Worm (Caenorhabditis elegans) whole organism, L3 larva: Measurements from ENCODE around the gene Y59H11AM.4.
A peak's percentile ranks its signal among the peaks of the same experiment; 100 is the strongest.

ENCODE experiments used
- R02D3.7 ChIP-seq: fragments of 150-350 bp; optimal IDR thresholded peaks from 2 replicates; lab custom pipeline; 2014; ENCODE audit warnings: missing biosample characterization, missing genetic modification characterization
- ZK546.5 ChIP-seq: sonication (generic microtip); optimal IDR thresholded peaks from 2 replicates; lab custom pipeline; 2017; ENCODE audit warnings: missing biosample characterization, missing genetic modification characterization
- aly-2 ChIP-seq: fragments of 150-350 bp; optimal IDR thresholded peaks from 2 replicates; lab custom pipeline; 2014; ENCODE audit warnings: missing biosample characterization, missing genetic modification characterization
- ama-1 ChIP-seq: fragments of 150-350 bp; optimal IDR thresholded peaks from 2 replicates; lab custom pipeline; 2018
- ceh-16 ChIP-seq: sonication (generic microtip); optimal IDR thresholded peaks from 2 replicates; lab custom pipeline; 2017; ENCODE audit warnings: missing biosample characterization, missing genetic modification characterization
- ceh-9 ChIP-seq: sonication (generic microtip); optimal IDR thresholded peaks from 2 replicates; lab custom pipeline; 2018; ENCODE audit warnings: missing biosample characterization, missing genetic modification characterization
- daf-12 ChIP-seq: fragments of 150-350 bp; optimal IDR thresholded peaks from 2 replicates; lab custom pipeline; 2014; ENCODE audit warnings: missing biosample characterization, missing genetic modification reagents, missing genetic modification characterization
- egl-27 ChIP-seq: sonication (generic microtip); optimal IDR thresholded peaks from 4 replicates; lab custom pipeline; 2017; ENCODE audit warnings: missing biosample characterization, missing genetic modification reagents, missing genetic modification characterization
- elt-1 ChIP-seq: fragments of 150-350 bp; optimal IDR thresholded peaks from 2 replicates; lab custom pipeline; 2014; ENCODE audit warnings: missing biosample characterization, missing genetic modification characterization
- elt-2 ChIP-seq: sonication (generic microtip); optimal IDR thresholded peaks from 2 replicates; lab custom pipeline; 2016; ENCODE audit warnings: missing genetic modification reagents, mild to moderate bottlenecking, missing genetic modification characterization, missing compliant biosample characterization
- elt-3 ChIP-seq, 3 experiments: fragments of 150-350 bp in 1 of 3; sonication (generic microtip) in 2 of 3; optimal IDR thresholded peaks; 2 replicates in 2 of 3; 4 replicates in 1 of 3; lab custom pipeline; 2014 to 2017; ENCODE audit warnings: missing biosample characterization in 3 of 3, missing genetic modification characterization in 3 of 3
- eor-1 ChIP-seq, 2 experiments: fragments of 150-350 bp; optimal IDR thresholded peaks; 2 replicates each; lab custom pipeline; 2014 to 2018; ENCODE audit warnings: missing biosample characterization in 2 of 2, missing genetic modification characterization in 2 of 2
- fkh-10 ChIP-seq: sonication (generic microtip); optimal IDR thresholded peaks from 2 replicates; lab custom pipeline; 2017; ENCODE audit warnings: missing biosample characterization, missing genetic modification reagents, missing genetic modification characterization
- fos-1 ChIP-seq: fragments of 150-350 bp; optimal IDR thresholded peaks from 2 replicates; lab custom pipeline; 2014; ENCODE audit warnings: missing biosample characterization, missing genetic modification characterization
- hmg-11 ChIP-seq: sonication (generic microtip); optimal IDR thresholded peaks from 2 replicates; lab custom pipeline; 2016; ENCODE audit warnings: missing genetic modification characterization, missing compliant biosample characterization
- jun-1 ChIP-seq: fragments of 150-350 bp; optimal IDR thresholded peaks from 2 replicates; lab custom pipeline; 2014; ENCODE audit warnings: missing biosample characterization, missing genetic modification reagents, missing genetic modification characterization
- lsy-12 ChIP-seq: sonication (generic microtip); optimal IDR thresholded peaks from 2 replicates; lab custom pipeline; 2016; ENCODE audit warnings: mild to moderate bottlenecking, missing genetic modification characterization, missing compliant biosample characterization
- mdl-1 ChIP-seq: fragments of 150-350 bp; optimal IDR thresholded peaks from 2 replicates; lab custom pipeline; 2014; ENCODE audit warnings: missing biosample characterization, missing genetic modification characterization
- nfya-1 ChIP-seq: sonication (generic microtip); optimal IDR thresholded peaks from 2 replicates; lab custom pipeline; 2017; ENCODE audit warnings: missing genetic modification characterization, mild to moderate bottlenecking, missing compliant biosample characterization, antibody characterized with exemption, moderate library complexity; ENCODE audit not compliant: insufficient read depth
- nhr-11 ChIP-seq: fragments of 150-350 bp; optimal IDR thresholded peaks from 2 replicates; lab custom pipeline; 2014; ENCODE audit warnings: missing biosample characterization, missing genetic modification characterization
- nhr-23 ChIP-seq: fragments of 150-350 bp; optimal IDR thresholded peaks from 2 replicates; lab custom pipeline; 2014; ENCODE audit warnings: missing biosample characterization, missing genetic modification reagents, missing genetic modification characterization
- nhr-237 ChIP-seq: fragments of 150-350 bp; optimal IDR thresholded peaks from 2 replicates; lab custom pipeline; 2014; ENCODE audit warnings: missing biosample characterization, missing genetic modification characterization
- nhr-25 ChIP-seq: sonication (generic microtip); optimal IDR thresholded peaks from 2 replicates; lab custom pipeline; 2017; ENCODE audit warnings: missing biosample characterization, missing genetic modification characterization
- nhr-28 ChIP-seq: fragments of 150-350 bp; optimal IDR thresholded peaks from 2 replicates; lab custom pipeline; 2014; ENCODE audit warnings: missing biosample characterization, missing genetic modification characterization
- nhr-43 ChIP-seq: sonication (generic microtip); optimal IDR thresholded peaks from 2 replicates; lab custom pipeline; 2016; ENCODE audit warnings: mild to moderate bottlenecking, missing genetic modification characterization, missing compliant biosample characterization; ENCODE audit not compliant: poor library complexity, severe bottlenecking
- nhr-67 ChIP-seq: fragments of 150-350 bp; optimal IDR thresholded peaks from 2 replicates; lab custom pipeline; 2014; ENCODE audit warnings: missing biosample characterization, missing genetic modification characterization
- nhr-76 ChIP-seq: fragments of 150-350 bp; sonication (generic microtip); optimal IDR thresholded peaks from 5 replicates; lab custom pipeline; 2014; ENCODE audit warnings: missing biosample characterization, missing genetic modification characterization
- pha-4 ChIP-seq: fragments of 150-350 bp; optimal IDR thresholded peaks from 2 replicates; lab custom pipeline; 2014; ENCODE audit warnings: missing biosample characterization, missing genetic modification reagents, missing genetic modification characterization
- pqm-1 ChIP-seq: fragments of 150-350 bp; optimal IDR thresholded peaks from 2 replicates; lab custom pipeline; 2017; ENCODE audit warnings: missing biosample characterization, missing genetic modification characterization, inconsistent platforms
- skn-1 ChIP-seq: fragments of 150-350 bp; optimal IDR thresholded peaks from 2 replicates; lab custom pipeline; 2014; ENCODE audit warnings: missing biosample characterization, missing genetic modification characterization
- tbx-2 ChIP-seq: sonication (generic microtip); optimal IDR thresholded peaks from 2 replicates; lab custom pipeline; 2016; ENCODE audit warnings: mild to moderate bottlenecking, missing genetic modification characterization, missing compliant biosample characterization
- unc-39 ChIP-seq: sonication (generic microtip); optimal IDR thresholded peaks from 4 replicates; lab custom pipeline; 2017; ENCODE audit warnings: missing biosample characterization, missing genetic modification characterization
- unc-62 ChIP-seq: fragments of 150-350 bp; sonication (generic microtip); optimal IDR thresholded peaks from 4 replicates; lab custom pipeline; 2014; ENCODE audit warnings: missing biosample characterization, missing genetic modification reagents, missing genetic modification characterization
- ztf-4 ChIP-seq: fragments of 150-350 bp; optimal IDR thresholded peaks from 2 replicates; lab custom pipeline; 2014; ENCODE audit warnings: missing biosample characterization, missing genetic modification characterization

Y59H11AM.4 gene

DNA sequence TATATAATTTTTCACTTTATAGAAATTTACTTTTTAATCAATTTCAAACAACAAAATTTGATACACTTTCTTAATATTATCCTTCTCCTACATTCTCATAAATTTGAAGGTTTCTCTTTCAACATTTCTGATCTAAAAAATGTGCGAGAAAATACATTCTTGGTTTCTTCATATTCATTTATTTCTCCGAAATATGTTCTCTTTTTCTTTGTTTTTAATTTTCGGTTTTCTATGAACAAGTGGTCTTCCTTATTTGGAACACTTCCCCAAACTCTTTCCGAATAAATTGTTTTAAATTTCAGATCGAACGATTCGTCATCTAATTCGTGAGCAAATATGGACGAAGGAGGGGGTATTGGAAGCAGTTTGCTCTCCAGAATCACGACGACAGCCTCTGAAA is 11.0 kb downstream of the Y59H11AM.4 start, which contains the start of gene npr-22:
Gene npr-22, plus strand, starts transcription at position 301 of the 400 bp plus-strand sequence.
- no peak for TF ChIP-seq nhr-237 (tag; lab: Kevin White, UChicago)
- no peak for TF ChIP-seq daf-12 (tag; lab: Kevin White, UChicago)
- no peak for TF ChIP-seq aly-2
- no peak for TF ChIP-seq mdl-1 (tag; lab: Kevin White, UChicago)
- TF ChIP-seq eor-1 (tag; optimal IDR thresholded peaks at IDR 0.05; lab: Kevin White, UChicago), result no peak
- no peak for TF ChIP-seq ama-1
- no peak for TF ChIP-seq nhr-23
- TF ChIP-seq fos-1 (tag; lab: Kevin White, UChicago), result no peak
- TF ChIP-seq egl-27, result no peak
- TF ChIP-seq nfya-1 (tag; lab: Kevin White, UChicago), result no peak
- no peak for TF ChIP-seq R02D3.7 (tag; lab: Kevin White, UChicago)
- TF ChIP-seq unc-62 (GFP tag; lab: Kevin White, UChicago), result no peak
- TF ChIP-seq ceh-16 (tag; lab: Kevin White, UChicago), result no peak
- no peak for TF ChIP-seq elt-2 (tag; lab: Kevin White, UChicago)
- TF ChIP-seq nhr-11 (tag; lab: Kevin White, UChicago), result no peak

DNA sequence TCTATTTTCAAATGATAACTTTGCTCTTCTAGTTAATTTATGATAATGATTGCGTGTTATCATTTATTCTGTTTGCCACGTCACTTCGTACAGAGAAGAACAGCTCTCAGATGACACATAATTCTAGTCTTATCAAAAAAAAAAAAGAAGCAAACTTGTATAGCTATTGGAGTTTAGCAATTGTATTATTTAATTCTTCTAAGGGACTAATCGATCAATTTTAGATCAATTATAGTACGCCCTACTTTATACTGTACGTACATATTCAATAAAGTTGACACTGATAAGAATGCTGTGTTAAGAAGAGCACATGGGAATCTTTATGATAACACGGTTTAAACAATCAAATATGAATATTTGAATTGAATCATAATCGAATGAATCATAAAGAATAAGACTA is 27.9 kb downstream of the Y59H11AM.4 start:
- TF ChIP-seq nhr-67, result no peak
- TF ChIP-seq pha-4, result peak; percentile 44
- TF ChIP-seq nfya-1 (tag; lab: Kevin White, UChicago), result no peak
- TF ChIP-seq nhr-28 (tag; lab: Kevin White, UChicago), result no peak
- TF ChIP-seq elt-3 (tag; optimal IDR thresholded peaks at IDR 0.05; lab: Kevin White, UChicago), result no peak
- no peak for TF ChIP-seq lsy-12
- TF ChIP-seq R02D3.7 (tag; lab: Kevin White, UChicago), result no peak
- TF ChIP-seq elt-2 (tag; lab: Kevin White, UChicago), result peak; percentile 93
- TF ChIP-seq ceh-16 (tag; lab: Kevin White, UChicago), result no peak
- TF ChIP-seq nhr-23, result no peak
- TF ChIP-seq daf-12 (tag; lab: Kevin White, UChicago), result no peak
- no peak for TF ChIP-seq ceh-9 (tag; lab: Kevin White, UChicago)
- TF ChIP-seq ztf-4 (tag; lab: Kevin White, UChicago), result no peak
- peak; percentile 19 for TF ChIP-seq jun-1 (tag; lab: Kevin White, UChicago)
- TF ChIP-seq nhr-25, result no peak
- TF ChIP-seq pqm-1, result peak; percentile 46
- no peak for TF ChIP-seq nhr-76 (tag; lab: Kevin White, UChicago)
- TF ChIP-seq nhr-237 (tag; lab: Kevin White, UChicago), result no peak
- no peak for TF ChIP-seq unc-39 (tag; lab: Kevin White, UChicago)
- TF ChIP-seq, all 47 proteins: peak for 4

DNA sequence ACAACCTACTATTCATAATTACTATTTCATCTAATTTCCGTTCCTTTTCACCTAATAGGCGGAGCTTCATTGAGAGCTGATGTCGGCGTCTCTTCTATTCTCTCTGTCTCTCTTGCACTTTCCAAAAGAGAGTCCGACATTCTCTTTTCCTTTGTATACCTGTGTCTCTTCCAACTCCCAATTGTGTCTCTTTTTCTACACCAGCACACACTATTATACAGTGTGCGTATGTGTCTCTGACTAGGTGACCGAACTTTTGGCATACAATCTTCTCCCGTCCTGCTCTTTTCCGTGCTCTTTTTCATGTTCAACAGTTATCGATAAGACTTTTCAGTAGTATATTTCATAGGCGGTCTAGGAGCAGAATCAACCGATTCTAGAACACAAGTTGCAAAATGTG is 29.9 kb downstream of the Y59H11AM.4 start:
- TF ChIP-seq ztf-4 (tag; lab: Kevin White, UChicago), result no peak
- peak; percentile 62 for TF ChIP-seq pqm-1
- TF ChIP-seq ceh-9 (tag; lab: Kevin White, UChicago), result no peak
- TF ChIP-seq hmg-11 (tag; lab: Kevin White, UChicago), result peak; percentile 29
- TF ChIP-seq elt-2 (tag; lab: Kevin White, UChicago), result peak; percentile 78
- TF ChIP-seq nhr-43 (tag; lab: Kevin White, UChicago), result peak; percentile 6
- peak; percentile 69 for TF ChIP-seq pha-4
- no peak for TF ChIP-seq elt-3 (tag; optimal IDR thresholded peaks at IDR 0.05; lab: Kevin White, UChicago)
- TF ChIP-seq nfya-1 (tag; lab: Kevin White, UChicago), result peak; percentile 6
- no peak for TF ChIP-seq elt-1 (tag; lab: Kevin White, UChicago)
- no peak for TF ChIP-seq skn-1 (tag; lab: Kevin White, UChicago)
- TF ChIP-seq tbx-2 (tag; lab: Kevin White, UChicago), result no peak
- TF ChIP-seq, all 47 proteins: peak for 6

DNA sequence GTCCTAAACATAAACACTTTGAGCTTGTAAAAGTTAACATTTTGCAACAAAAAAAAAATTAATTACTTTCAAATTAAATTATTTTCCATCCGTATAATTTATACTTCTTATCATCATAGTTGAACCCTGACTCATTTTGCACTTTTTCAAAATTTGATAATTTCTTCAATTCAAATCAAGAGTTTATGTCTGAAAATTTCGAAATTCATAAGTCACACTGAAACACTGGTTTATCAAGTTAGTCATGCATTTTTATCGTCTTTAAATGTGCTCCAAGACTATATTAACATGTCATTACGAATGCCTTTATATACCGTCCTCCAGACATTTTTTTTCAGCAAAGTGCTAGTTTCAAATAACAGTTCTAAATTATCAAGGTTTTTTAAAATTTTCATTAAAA is 30.5 kb downstream of the Y59H11AM.4 start:
- TF ChIP-seq ZK546.5 (tag; lab: Kevin White, UChicago) (no peak), jun-1 (tag; lab: Kevin White, UChicago) (peak; percentile 8), pqm-1 (peak; percentile 72), elt-2 (tag; lab: Kevin White, UChicago) (peak; percentile 65), fkh-10 (GFP tag; lab: Kevin White, UChicago) (no peak)
